Worm (Caenorhabditis elegans) whole organism, mixed stage, embryonic: ENCODE measurements around the gene W07B8.4.

ENCODE experiments used
- M03D4.4 ChIP-seq: sonication (generic microtip); optimal IDR thresholded peaks from 2 replicates; lab custom pipeline; 2017; ENCODE audit warnings: mild to moderate bottlenecking, missing genetic modification characterization, missing compliant biosample characterization
- bed-3 ChIP-seq: fragments of 200-800 bp; sonication (Bioruptor generic); optimal IDR thresholded peaks from 3 replicates; lab custom pipeline; 2018; ENCODE audit warnings: mild to moderate bottlenecking, missing genetic modification characterization, moderate library complexity, missing compliant biosample characterization
- blmp-1 ChIP-seq: fragments of 150-350 bp; optimal IDR thresholded peaks from 2 replicates; lab custom pipeline; 2014; ENCODE audit warnings: missing biosample characterization, missing genetic modification characterization
- ceh-39 ChIP-seq: fragments of 150-350 bp; optimal IDR thresholded peaks from 2 replicates; lab custom pipeline; 2014; ENCODE audit warnings: missing biosample characterization, missing genetic modification characterization
- ceh-83 ChIP-seq: fragments of 200-800 bp; sonication (Bioruptor generic); optimal IDR thresholded peaks from 2 replicates; lab custom pipeline; 2018; ENCODE audit warnings: mild to moderate bottlenecking, missing genetic modification characterization, missing compliant biosample characterization
- ces-1 ChIP-seq: fragments of 150-350 bp; optimal IDR thresholded peaks from 2 replicates; lab custom pipeline; 2014; ENCODE audit warnings: missing biosample characterization, missing genetic modification reagents, missing genetic modification characterization
- cnd-1 ChIP-seq: fragments of 200-800 bp; sonication (Bioruptor generic); optimal IDR thresholded peaks from 2 replicates; lab custom pipeline; 2018; ENCODE audit warnings: mild to moderate bottlenecking, missing genetic modification characterization, missing compliant biosample characterization
- drap-1 ChIP-seq: fragments of 200-800 bp; sonication (Bioruptor generic); optimal IDR thresholded peaks from 3 replicates; lab custom pipeline; 2018; ENCODE audit warnings: mild to moderate bottlenecking, missing genetic modification characterization, missing compliant biosample characterization
- elt-1 ChIP-seq: sonication (generic microtip); optimal IDR thresholded peaks from 2 replicates; lab custom pipeline; 2017; ENCODE audit warnings: missing genetic modification characterization, mild to moderate bottlenecking, missing compliant biosample characterization, antibody characterized with exemption, moderate library complexity, borderline replicate concordance; ENCODE audit not compliant: insufficient read depth
- elt-3 ChIP-seq: fragments of 150-350 bp; optimal IDR thresholded peaks from 2 replicates; lab custom pipeline; 2014; ENCODE audit warnings: missing biosample characterization, missing genetic modification characterization
- flh-1 ChIP-seq: fragments of 200-800 bp; sonication (Bioruptor generic); optimal IDR thresholded peaks from 2 replicates; lab custom pipeline; 2018; ENCODE audit warnings: mild to moderate bottlenecking, missing genetic modification characterization, moderate library complexity, missing compliant biosample characterization
- ham-2 ChIP-seq: fragments of 200-800 bp; sonication (Bioruptor generic); optimal IDR thresholded peaks from 2 replicates; lab custom pipeline; 2018; ENCODE audit warnings: mild to moderate bottlenecking, missing genetic modification characterization, missing compliant biosample characterization
- hlh-1 ChIP-seq: fragments of 150-350 bp; optimal IDR thresholded peaks from 2 replicates; lab custom pipeline; 2014; ENCODE audit warnings: missing biosample characterization, missing genetic modification reagents, missing genetic modification characterization
- lin-13 ChIP-seq: fragments of 150-350 bp; optimal IDR thresholded peaks from 2 replicates; lab custom pipeline; 2014; ENCODE audit warnings: missing biosample characterization, missing genetic modification characterization
- lin-32 ChIP-seq: fragments of 200-800 bp; sonication (Bioruptor generic); optimal IDR thresholded peaks from 2 replicates; lab custom pipeline; 2018; ENCODE audit warnings: mild to moderate bottlenecking, missing genetic modification characterization, missing compliant biosample characterization
- lsy-2 ChIP-seq: fragments of 150-350 bp; optimal IDR thresholded peaks from 2 replicates; lab custom pipeline; 2014; ENCODE audit warnings: missing biosample characterization, missing genetic modification characterization
- mab-5 ChIP-seq: fragments of 150-350 bp; optimal IDR thresholded peaks from 2 replicates; lab custom pipeline; 2014; ENCODE audit warnings: missing biosample characterization, missing genetic modification characterization
- mep-1 ChIP-seq: fragments of 150-350 bp; optimal IDR thresholded peaks from 2 replicates; lab custom pipeline; 2017; ENCODE audit warnings: missing biosample characterization, missing genetic modification reagents, missing genetic modification characterization, inconsistent platforms
- mls-2 ChIP-seq: sonication (generic microtip); optimal IDR thresholded peaks from 2 replicates; lab custom pipeline; 2016; ENCODE audit warnings: mild to moderate bottlenecking, missing genetic modification characterization, moderate library complexity, missing compliant biosample characterization
- nhr-12 ChIP-seq: fragments of 150-350 bp; optimal IDR thresholded peaks from 2 replicates; lab custom pipeline; 2014; ENCODE audit warnings: missing biosample characterization, missing genetic modification characterization
- nhr-2 ChIP-seq: fragments of 150-350 bp; optimal IDR thresholded peaks from 2 replicates; lab custom pipeline; 2014; ENCODE audit warnings: missing biosample characterization, missing genetic modification characterization
- nhr-28 ChIP-seq: fragments of 150-350 bp; optimal IDR thresholded peaks from 2 replicates; lab custom pipeline; 2014; ENCODE audit warnings: missing biosample characterization, missing genetic modification characterization
- nhr-76 ChIP-seq: sonication (generic microtip); optimal IDR thresholded peaks from 2 replicates; lab custom pipeline; 2017; ENCODE audit warnings: missing biosample characterization, missing genetic modification characterization
- pha-4 ChIP-seq: fragments of 150-350 bp; optimal IDR thresholded peaks from 2 replicates; lab custom pipeline; 2018; ENCODE audit warnings: missing biosample characterization, missing genetic modification reagents, missing genetic modification characterization
- sem-2 ChIP-seq: fragments of 200-800 bp; sonication (Bioruptor generic); optimal IDR thresholded peaks from 2 replicates; lab custom pipeline; 2018; ENCODE audit warnings: mild to moderate bottlenecking, missing genetic modification characterization, missing compliant biosample characterization
- snpc-4 ChIP-seq: fragments of 150-350 bp; optimal IDR thresholded peaks from 2 replicates; lab custom pipeline; 2014; ENCODE audit warnings: missing biosample characterization, missing genetic modification characterization
- sptf-1 ChIP-seq: sonication (generic microtip); optimal IDR thresholded peaks from 2 replicates; lab custom pipeline; 2017; ENCODE audit warnings: mild to moderate bottlenecking, missing genetic modification characterization, moderate library complexity, missing compliant biosample characterization
- tbx-8 ChIP-seq: fragments of 200-800 bp; sonication (Bioruptor generic); optimal IDR thresholded peaks from 2 replicates; lab custom pipeline; 2018; ENCODE audit warnings: mild to moderate bottlenecking, missing genetic modification characterization, moderate library complexity, missing compliant biosample characterization
- unc-120 ChIP-seq: sonication (generic microtip); optimal IDR thresholded peaks from 2 replicates; lab custom pipeline; 2017; ENCODE audit warnings: missing genetic modification characterization, missing compliant biosample characterization; ENCODE audit not compliant: poor library complexity, severe bottlenecking
- unc-39 ChIP-seq: fragments of 150-350 bp; optimal IDR thresholded peaks from 2 replicates; lab custom pipeline; 2014; ENCODE audit warnings: missing biosample characterization, missing genetic modification characterization
- unc-62 ChIP-seq: fragments of 150-350 bp; optimal IDR thresholded peaks from 2 replicates; lab custom pipeline; 2014; ENCODE audit warnings: missing biosample characterization, missing genetic modification reagents, missing genetic modification characterization
- zip-8 ChIP-seq: fragments of 150-350 bp; optimal IDR thresholded peaks from 2 replicates; lab custom pipeline; 2014; ENCODE audit warnings: missing biosample characterization, missing genetic modification characterization
- ztf-11 ChIP-seq: fragments of 150-350 bp; optimal IDR thresholded peaks from 2 replicates; lab custom pipeline; 2014; ENCODE audit warnings: missing biosample characterization, missing genetic modification characterization

W07B8.4 gene

ce11 chrV:1133840-1134239 is 2.1 kb upstream of the W07B8.4 start, which contains the start of gene cpr-5:
Gene cpr-5 (minus strand): TSS chrV:1134036.
- no peak for TF ChIP-seq unc-62
- no peak for TF ChIP-seq hlh-1 (tag; lab: Kevin White, UChicago)
- no peak for TF ChIP-seq blmp-1 (tag; lab: Kevin White, UChicago)
- no peak for TF ChIP-seq lin-32 (GFP tag; lab: Kevin White, UChicago)
- TF ChIP-seq elt-3, result no peak
- TF ChIP-seq nhr-12 (tag; lab: Kevin White, UChicago), result no peak
- TF ChIP-seq, all 35 proteins: peak for 0

- TF ChIP-seq ces-1 (GFP tag; lab: Kevin White, UChicago) (no peak), cnd-1 (tag; lab: Kevin White, UChicago) (no peak), nhr-76 (tag; lab: Kevin White, UChicago) (no peak), sptf-1 (tag; lab: Kevin White, UChicago) (no peak), ham-2 (no peak), lin-13 (tag; lab: Kevin White, UChicago) (no peak), tbx-8 (GFP tag; lab: Kevin White, UChicago) (no peak), nhr-12 (tag; lab: Kevin White, UChicago) (no peak), lsy-2 (no peak), blmp-1 (tag; lab: Kevin White, UChicago) (no peak), nhr-2 (tag; lab: Kevin White, UChicago) (no peak), drap-1 (GFP tag; lab: Kevin White, UChicago) (no peak), zip-8 (tag; lab: Kevin White, UChicago) (no peak), hlh-1 (tag; lab: Kevin White, UChicago) (no peak), M03D4.4 (tag; lab: Kevin White, UChicago) (no peak), elt-3 (no peak), pha-4 (tag; lab: Kevin White, UChicago) (no peak)
Measured at ce11 chrV:1133223-1133622, 1.5 kb upstream of the W07B8.4 start.

- TF ChIP-seq flh-1 (GFP tag; lab: Kevin White, UChicago) (no peak), nhr-12 (tag; lab: Kevin White, UChicago) (no peak), unc-120 (no peak), bed-3 (no peak), ceh-83 (GFP tag; lab: Kevin White, UChicago) (no peak), ztf-11 (tag; lab: Kevin White, UChicago) (no peak), ham-2 (no peak), mls-2 (tag; lab: Kevin White, UChicago) (no peak), mab-5 (tag; lab: Kevin White, UChicago) (no peak)
Measured at ce11 chrV:1120101-1120500, 11.6 kb downstream of the W07B8.4 start.

ce11 chrV:1112658-1113057 is 19.1 kb downstream of the W07B8.4 start, which contains the start of gene Y50D4B.1:
Gene Y50D4B.1 (plus strand): TSS chrV:1112958.
- no peak for TF ChIP-seq cnd-1 (tag; lab: Kevin White, UChicago)
- TF ChIP-seq lin-13 (tag; lab: Kevin White, UChicago), result no peak
- no peak for TF ChIP-seq flh-1 (GFP tag; lab: Kevin White, UChicago)
- no peak for TF ChIP-seq unc-39 (tag; lab: Kevin White, UChicago)
- no peak for TF ChIP-seq nhr-2 (tag; lab: Kevin White, UChicago)
- TF ChIP-seq elt-3, result no peak
- no peak for TF ChIP-seq blmp-1 (tag; lab: Kevin White, UChicago)
- no peak for TF ChIP-seq pha-4 (tag; lab: Kevin White, UChicago)
- TF ChIP-seq mep-1 (tag; lab: Kevin White, UChicago), result no peak
- no peak for TF ChIP-seq drap-1 (GFP tag; lab: Kevin White, UChicago)
- no peak for TF ChIP-seq hlh-1 (tag; lab: Kevin White, UChicago)
- TF ChIP-seq ham-2, result no peak
- no peak for TF ChIP-seq ces-1 (GFP tag; lab: Kevin White, UChicago)
- TF ChIP-seq nhr-12 (tag; lab: Kevin White, UChicago), result no peak
- TF ChIP-seq ztf-11 (tag; lab: Kevin White, UChicago), result no peak
- no peak for TF ChIP-seq ceh-83 (GFP tag; lab: Kevin White, UChicago)
- no peak for TF ChIP-seq tbx-8 (GFP tag; lab: Kevin White, UChicago)
- TF ChIP-seq nhr-28 (tag; lab: Kevin White, UChicago), result no peak
- TF ChIP-seq unc-120, result no peak
- no peak for TF ChIP-seq sptf-1 (tag; lab: Kevin White, UChicago)

ce11 chrV:1112180-1112579 is 19.6 kb downstream of the W07B8.4 start:
- TF ChIP-seq ceh-83 (GFP tag; lab: Kevin White, UChicago) (no peak), sem-2 (GFP tag; lab: Kevin White, UChicago) (no peak), mep-1 (tag; lab: Kevin White, UChicago) (no peak), tbx-8 (GFP tag; lab: Kevin White, UChicago) (no peak), nhr-76 (tag; lab: Kevin White, UChicago) (no peak), ztf-11 (tag; lab: Kevin White, UChicago) (no peak), nhr-28 (tag; lab: Kevin White, UChicago) (no peak), snpc-4 (tag; lab: Kevin White, UChicago) (no peak), ces-1 (GFP tag; lab: Kevin White, UChicago) (no peak), blmp-1 (tag; lab: Kevin White, UChicago) (no peak), sptf-1 (tag; lab: Kevin White, UChicago) (no peak), mls-2 (tag; lab: Kevin White, UChicago) (no peak), ceh-39 (tag; lab: Kevin White, UChicago) (no peak), flh-1 (GFP tag; lab: Kevin White, UChicago) (no peak), elt-1 (tag; lab: Kevin White, UChicago) (no peak)
- TF ChIP-seq, all 35 proteins: peak for 0
